Fruit fly (Drosophila melanogaster) whole organism, wandering third instar larva: ENCODE data around the gene CG14615.

ENCODE experiments used
- Abd-B ChIP-seq: fragments of >200 bp; optimal IDR thresholded peaks from 2 replicates; lab custom pipeline; 2017; ENCODE audit warnings: missing biosample characterization, missing genetic modification characterization
- CG32264 ChIP-seq: fragments of 200-800 bp; sonication (Bioruptor generic); optimal IDR thresholded peaks from 2 replicates; lab custom pipeline; 2016; ENCODE audit warnings: missing biosample characterization, missing genetic modification characterization
- CG9705 ChIP-seq: fragments of 200-800 bp; sonication (Bioruptor generic); optimal IDR thresholded peaks from 2 replicates; lab custom pipeline; 2018; ENCODE audit warnings: missing biosample characterization, mild to moderate bottlenecking, missing genetic modification characterization
- CrebA ChIP-seq: fragments of 200-800 bp; sonication (Bioruptor generic); optimal IDR thresholded peaks from 2 replicates; lab custom pipeline; 2016; ENCODE audit warnings: missing biosample characterization, mild to moderate bottlenecking, missing genetic modification characterization, borderline replicate concordance
- Dfd ChIP-seq: fragments of >200 bp; optimal IDR thresholded peaks from 2 replicates; lab custom pipeline; 2017; ENCODE audit warnings: missing biosample characterization, missing genetic modification characterization
- Dif ChIP-seq: fragments of 200-275, 200-300 bp; sonication (Bioruptor generic); optimal IDR thresholded peaks from 2 replicates; lab custom pipeline; 2018; ENCODE audit warnings: missing biosample characterization, missing genetic modification characterization; ENCODE audit not compliant: partially characterized antibody
- GATAd ChIP-seq: sonication (Bioruptor generic); optimal IDR thresholded peaks from 2 replicates; lab custom pipeline; 2016; ENCODE audit warnings: missing biosample characterization, missing genetic modification characterization
- HLH106 ChIP-seq: fragments of 200-800 bp; optimal IDR thresholded peaks from 3 replicates; lab custom pipeline; 2019; ENCODE audit warnings: missing biosample characterization, mild to moderate bottlenecking, missing genetic modification characterization, moderate library complexity
- Hnf4 ChIP-seq: fragments of 200-800 bp; sonication (Bioruptor generic); optimal IDR thresholded peaks from 2 replicates; lab custom pipeline; 2016; ENCODE audit warnings: missing biosample characterization, mild to moderate bottlenecking, missing genetic modification characterization
- Hr78 ChIP-seq: fragments of >200 bp; optimal IDR thresholded peaks from 2 replicates; lab custom pipeline; 2017; ENCODE audit warnings: missing biosample characterization, missing genetic modification characterization
- Hr83 ChIP-seq: fragments of 200-300 bp; sonication (Bioruptor generic); optimal IDR thresholded peaks from 2 replicates; lab custom pipeline; 2016; ENCODE audit warnings: missing biosample characterization, mild to moderate bottlenecking, missing genetic modification characterization, moderate library complexity; ENCODE audit not compliant: poor library complexity, severe bottlenecking
- Jra ChIP-seq: sonication (Bioruptor generic); optimal IDR thresholded peaks from 2 replicates; lab custom pipeline; 2016; ENCODE audit warnings: missing biosample characterization, missing genetic modification characterization
- Mio ChIP-seq: sonication (Bioruptor generic); optimal IDR thresholded peaks from 2 replicates; lab custom pipeline; 2016; ENCODE audit warnings: missing biosample characterization, missing genetic modification characterization
- Myc ChIP-seq: fragments of >200 bp; optimal IDR thresholded peaks from 2 replicates; lab custom pipeline; 2017
- N ChIP-seq: fragments of >200 bp; optimal IDR thresholded peaks from 2 replicates; lab custom pipeline; 2018; ENCODE audit warnings: missing biosample characterization, missing external identifiers, missing genetic modification characterization
- OdsH ChIP-seq: fragments of 200-800 bp; sonication (Bioruptor generic); optimal IDR thresholded peaks from 2 replicates; lab custom pipeline; 2016; ENCODE audit warnings: missing biosample characterization, mild to moderate bottlenecking, missing genetic modification characterization
- Rel ChIP-seq, 2 experiments: fragments of 200-800 bp; sonication (Bioruptor generic) in 1 of 2; optimal IDR thresholded peaks; 2 replicates in 1 of 2; 3 replicates in 1 of 2; lab custom pipeline; 2016 to 2019; ENCODE audit warnings: mild to moderate bottlenecking in 2 of 2, missing biosample characterization in 2 of 2, missing genetic modification characterization in 2 of 2, moderate library complexity in 1 of 2
- Sp1 ChIP-seq: fragments of 200-800 bp; sonication (Bioruptor generic); optimal IDR thresholded peaks from 3 replicates; lab custom pipeline; 2019; ENCODE audit warnings: missing biosample characterization, mild to moderate bottlenecking, missing genetic modification characterization, moderate library complexity
- Vsx2 ChIP-seq: fragments of 200-300, 225-300 bp; sonication (Bioruptor generic); optimal IDR thresholded peaks from 2 replicates; lab custom pipeline; 2018; ENCODE audit warnings: missing biosample characterization, missing genetic modification characterization; ENCODE audit not compliant: partially characterized antibody
- br ChIP-seq: fragments of 200-800 bp; sonication (Bioruptor generic); optimal IDR thresholded peaks from 2 replicates; lab custom pipeline; 2016; ENCODE audit warnings: missing biosample characterization, missing genetic modification characterization
- brk ChIP-seq: fragments of 200-800 bp; sonication (Bioruptor generic); optimal IDR thresholded peaks from 2 replicates; lab custom pipeline; 2016; ENCODE audit warnings: missing biosample characterization, mild to moderate bottlenecking, missing genetic modification characterization
- dl ChIP-seq, 2 experiments: fragments of 175-275, 200-275 bp in 1 of 2; fragments of 200-275 bp in 1 of 2; sonication (Bioruptor generic); optimal IDR thresholded peaks; lab custom pipeline; 2018; ENCODE audit warnings: mild to moderate bottlenecking in 2 of 2, missing biosample characterization in 2 of 2, missing genetic modification characterization in 2 of 2, moderate library complexity in 2 of 2; ENCODE audit not compliant: partially characterized antibody in 2 of 2, insufficient read depth in 1 of 2
- dmrt93B ChIP-seq: fragments of 200-800 bp; sonication (Bioruptor generic); optimal IDR thresholded peaks from 2 replicates; lab custom pipeline; 2018; ENCODE audit warnings: missing biosample characterization, mild to moderate bottlenecking, missing genetic modification characterization
- dsf ChIP-seq: sonication (Bioruptor generic); optimal IDR thresholded peaks from 2 replicates; lab custom pipeline; 2016; ENCODE audit warnings: missing biosample characterization, missing genetic modification characterization, borderline replicate concordance
- ey ChIP-seq: fragments of 200-800 bp; sonication (Bioruptor generic); optimal IDR thresholded peaks from 2 replicates; lab custom pipeline; 2016; ENCODE audit warnings: missing biosample characterization, missing genetic modification characterization
- foxo ChIP-seq, 2 experiments: fragments of 200-800 bp; sonication (Bioruptor generic); optimal IDR thresholded peaks; 2 replicates in 1 of 2; 3 replicates in 1 of 2; lab custom pipeline; 2016 to 2017; ENCODE audit warnings: missing biosample characterization in 2 of 2, missing genetic modification characterization in 2 of 2
- fru ChIP-seq: fragments of 200-800 bp; sonication (Bioruptor generic); optimal IDR thresholded peaks from 3 replicates; lab custom pipeline; 2016; ENCODE audit warnings: missing biosample characterization, mild to moderate bottlenecking, missing genetic modification characterization
- h ChIP-seq: fragments of 200-800 bp; sonication (Bioruptor generic); optimal IDR thresholded peaks from 3 replicates; lab custom pipeline; 2016; ENCODE audit warnings: missing biosample characterization, mild to moderate bottlenecking, missing genetic modification characterization
- jim ChIP-seq: fragments of 175-275, 200-325 bp; sonication (Bioruptor generic); optimal IDR thresholded peaks from 2 replicates; lab custom pipeline; 2016; ENCODE audit warnings: missing biosample characterization, mild to moderate bottlenecking, missing genetic modification characterization
- lola ChIP-seq: fragments of >200 bp; optimal IDR thresholded peaks from 2 replicates; lab custom pipeline; 2017; ENCODE audit warnings: missing biosample characterization, missing genetic modification characterization
- pan ChIP-seq: fragments of >200 bp; optimal IDR thresholded peaks from 2 replicates; lab custom pipeline; 2017
- psq ChIP-seq: fragments of 200-800 bp; sonication (Bioruptor generic); optimal IDR thresholded peaks from 3 replicates; lab custom pipeline; 2017; ENCODE audit warnings: missing biosample characterization, mild to moderate bottlenecking, missing genetic modification characterization, moderate library complexity
- rgr ChIP-seq: fragments of 200-800 bp; sonication (Bioruptor generic); optimal IDR thresholded peaks from 3 replicates; lab custom pipeline; 2016; ENCODE audit warnings: missing biosample characterization, mild to moderate bottlenecking, missing genetic modification characterization
- sage ChIP-seq: fragments of 200-800 bp; sonication (Bioruptor generic); optimal IDR thresholded peaks from 2 replicates; lab custom pipeline; 2016; ENCODE audit warnings: missing biosample characterization, mild to moderate bottlenecking, missing genetic modification characterization
- sv ChIP-seq: fragments of 200-800 bp; sonication (Bioruptor generic); optimal IDR thresholded peaks from 3 replicates; lab custom pipeline; 2016; ENCODE audit warnings: missing biosample characterization, missing genetic modification characterization
- tai ChIP-seq: sonication (Bioruptor generic); optimal IDR thresholded peaks from 2 replicates; lab custom pipeline; 2016; ENCODE audit warnings: missing biosample characterization, missing genetic modification characterization
- usp ChIP-seq: fragments of >200 bp; optimal IDR thresholded peaks from 2 replicates; lab custom pipeline; 2017; ENCODE audit warnings: missing biosample characterization, missing genetic modification characterization
- woc ChIP-seq: sonication (Bioruptor generic); optimal IDR thresholded peaks from 2 replicates; lab custom pipeline; 2016; ENCODE audit warnings: missing biosample characterization, mild to moderate bottlenecking, missing genetic modification characterization

Gene CG14615

dm6 chrX:22449191-22449787 lies at the start of gene CG14615, which contains the start of gene tilB:
Gene CG14615 (minus strand): TSS chrX:22449491.
Gene tilB (plus strand): TSS chrX:22449737.
- TF ChIP-seq lola (no peak), sage (GFP tag; lab: Kevin White, UChicago) (no peak), fru (no peak)

DNA sequence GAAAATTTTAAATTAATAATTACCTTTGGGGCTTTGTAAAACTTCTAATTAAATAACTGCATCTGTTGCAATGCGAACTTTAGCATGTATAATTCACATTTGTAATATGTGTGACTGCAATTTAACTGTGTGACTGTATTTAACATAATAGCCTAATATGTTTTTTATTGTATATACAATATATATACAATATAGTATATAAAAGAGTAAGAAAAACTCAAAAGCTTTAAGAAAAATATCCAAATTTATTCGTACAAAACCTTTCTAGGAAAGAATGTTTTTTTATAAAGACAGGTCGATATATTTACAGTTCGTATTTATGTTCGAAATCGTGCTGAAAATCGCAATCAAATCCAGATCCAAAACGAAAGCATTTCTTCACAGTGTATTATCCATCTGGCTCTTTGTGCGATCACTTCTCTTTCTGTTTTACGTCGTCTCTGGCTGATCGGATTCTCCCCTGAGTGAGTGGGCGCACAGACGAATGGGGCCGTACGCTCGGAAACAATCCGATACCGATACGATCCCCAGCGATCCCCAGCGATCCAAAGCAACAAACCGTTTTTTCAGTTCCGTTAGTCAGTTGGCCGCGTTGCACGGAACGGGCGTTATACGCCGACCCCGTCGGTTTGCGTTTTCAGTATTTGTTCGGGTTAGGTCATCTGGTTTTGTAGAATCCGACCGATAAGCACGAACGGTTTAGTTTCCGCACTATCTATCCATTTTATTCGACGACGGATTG lies 41.9 kb upstream of the CG14615 start:
- peak; percentile 54 for TF ChIP-seq OdsH (GFP tag; lab: Kevin White, UChicago)
- TF ChIP-seq tai, result peak; percentile 3
- no peak for TF ChIP-seq Abd-B (GFP tag; lab: Kevin White, UChicago)
- peak; percentile 3 for TF ChIP-seq br (GFP tag; lab: Kevin White, UChicago)
- TF ChIP-seq woc (GFP tag; lab: Kevin White, UChicago), result peak; percentile 13
- TF ChIP-seq dl (GFP tag; optimal IDR thresholded peaks at IDR 0.05; lab: Kevin White, UChicago; ENCODE audit: insufficient read depth in 1 of 2, partially characterized antibody in 2 of 2), result no peak
- TF ChIP-seq Hnf4, result no peak
- TF ChIP-seq Vsx2, result no peak
- no peak for TF ChIP-seq ey
- TF ChIP-seq Jra, result no peak
- TF ChIP-seq Sp1 (GFP tag; lab: Kevin White, UChicago), result peak; percentile 76
- no peak for TF ChIP-seq GATAd (GFP tag; lab: Kevin White, UChicago)
- no peak for TF ChIP-seq brk
- peak; percentile 53 for TF ChIP-seq Hr83
- no peak for TF ChIP-seq Myc
- peak; percentile 8 for TF ChIP-seq CG9705 (GFP tag; lab: Kevin White, UChicago)
- no peak for TF ChIP-seq N (GFP tag; lab: Kevin White, UChicago)
- TF ChIP-seq Rel (GFP tag; optimal IDR thresholded peaks at IDR 0.05; lab: Kevin White, UChicago), result no peak
- TF ChIP-seq Rel (tag; optimal IDR thresholded peaks at IDR 0.05; lab: Kevin White, UChicago), result no peak
- TF ChIP-seq CrebA (GFP tag; lab: Kevin White, UChicago), result no peak
- no peak for TF ChIP-seq fru
- no peak for TF ChIP-seq dsf (GFP tag; lab: Kevin White, UChicago)
- TF ChIP-seq Mio (GFP tag; lab: Kevin White, UChicago), result no peak
- peak in 1 of 2 experiments; percentile 70 for TF ChIP-seq foxo (GFP tag; optimal IDR thresholded peaks at IDR 0.05; lab: Kevin White, UChicago)
- TF ChIP-seq HLH106, result peak; percentile 63
- TF ChIP-seq rgr (GFP tag; lab: Kevin White, UChicago), result peak; percentile 51
- TF ChIP-seq Hr78 (GFP tag; lab: Kevin White, UChicago), result no peak
- no peak for TF ChIP-seq h
- peak; percentile 58 for TF ChIP-seq Dif
- TF ChIP-seq dmrt93B (GFP tag; lab: Kevin White, UChicago), result peak; percentile 64
- TF ChIP-seq jim (GFP tag; lab: Kevin White, UChicago), result no peak
- peak; percentile 25 for TF ChIP-seq sv (GFP tag; lab: Kevin White, UChicago)
- TF ChIP-seq pan (lab: Kevin White, UChicago), result no peak
- no peak for TF ChIP-seq CG32264 (GFP tag; lab: Kevin White, UChicago)
- TF ChIP-seq lola, result no peak
- TF ChIP-seq Dfd, result no peak
- no peak for TF ChIP-seq usp
- peak; percentile 65 for TF ChIP-seq psq
- TF ChIP-seq sage (GFP tag; lab: Kevin White, UChicago), result no peak

- TF ChIP-seq Myc (no peak), dl (GFP tag; optimal IDR thresholded peaks at IDR 0.05; lab: Kevin White, UChicago; ENCODE audit: insufficient read depth in 1 of 2, partially characterized antibody in 2 of 2) (peak in 1 of 2 experiments; percentile 22), Hnf4 (no peak), foxo (GFP tag; optimal IDR thresholded peaks at IDR 0.05; lab: Kevin White, UChicago) (no peak), brk (no peak), Vsx2 (no peak)
Observed at dm6 chrX:22490584-22490983, 41.3 kb upstream of the CG14615 start.
